Worm (Caenorhabditis elegans) whole organism, L4 larva: ENCODE measurements around the gene F45D3.2.

ENCODE experiments used
- R02D3.7 ChIP-seq: fragments of 150-350 bp; sonication (generic microtip); optimal IDR thresholded peaks from 3 replicates; lab custom pipeline; 2014; ENCODE audit warnings: missing biosample characterization, missing genetic modification characterization
- T20F7.1 ChIP-seq: fragments of 200-800 bp; sonication (Bioruptor generic); optimal IDR thresholded peaks from 2 replicates; lab custom pipeline; 2018; ENCODE audit warnings: mild to moderate bottlenecking, missing genetic modification characterization, missing compliant biosample characterization
- Y48G9A.11 ChIP-seq: fragments of 200-800 bp; sonication (Bioruptor generic); IDR thresholded peaks from 2 replicates; pipeline ENCODE4 v1.3.6; 2022; ENCODE audit warnings: missing genetic modification reagents, missing genetic modification characterization, missing compliant biosample characterization
- aha-1 ChIP-seq: fragments of 150-350 bp; peaks from one replicate; lab custom pipeline; 2014; ENCODE audit warnings: missing biosample characterization, missing genetic modification characterization
- ama-1 ChIP-seq: fragments of 150-350 bp; optimal IDR thresholded peaks from 2 replicates; lab custom pipeline; 2014; ENCODE audit warnings: inconsistent platforms, mixed read lengths
- ceh-82 ChIP-seq: sonication (generic microtip); optimal IDR thresholded peaks from 2 replicates; lab custom pipeline; 2017; ENCODE audit warnings: missing biosample characterization, missing genetic modification characterization
- ces-1 ChIP-seq: fragments of 150-350 bp; sonication (generic microtip); optimal IDR thresholded peaks from 4 replicates; lab custom pipeline; 2014; ENCODE audit warnings: missing biosample characterization, missing genetic modification reagents, missing genetic modification characterization
- cey-2 ChIP-seq: sonication (generic microtip); optimal IDR thresholded peaks from 3 replicates; lab custom pipeline; 2017; ENCODE audit warnings: missing genetic modification characterization, mild to moderate bottlenecking, missing compliant biosample characterization, antibody characterized with exemption, borderline replicate concordance; ENCODE audit not compliant: insufficient read depth
- dmd-6 ChIP-seq: fragments of 200-800 bp; sonication (Bioruptor generic); IDR thresholded peaks from 2 replicates; pipeline ENCODE4 v1.3.6; 2022; ENCODE audit warnings: missing genetic modification reagents, missing genetic modification characterization, missing compliant biosample characterization
- dmd-9 ChIP-seq: fragments of 200-800 bp; sonication (Bioruptor generic); IDR thresholded peaks from 2 replicates; pipeline ENCODE4 v1.3.6; 2022; ENCODE audit warnings: missing genetic modification reagents, missing genetic modification characterization, missing compliant biosample characterization
- dpl-1 ChIP-seq: fragments of 150-350 bp; optimal IDR thresholded peaks from 2 replicates; lab custom pipeline; 2014; ENCODE audit warnings: missing biosample characterization, missing genetic modification reagents, missing genetic modification characterization
- dve-1 ChIP-seq: sonication (generic microtip); optimal IDR thresholded peaks from 2 replicates; lab custom pipeline; 2017; ENCODE audit warnings: antibody characterized with exemption, mild to moderate bottlenecking, missing genetic modification characterization, missing compliant biosample characterization; ENCODE audit not compliant: insufficient read depth
- egl-27 ChIP-seq: sonication (generic microtip); optimal IDR thresholded peaks from 3 replicates; lab custom pipeline; 2017; ENCODE audit warnings: missing biosample characterization, missing genetic modification reagents, missing genetic modification characterization
- fos-1 ChIP-seq: fragments of 150-350 bp; optimal IDR thresholded peaks from 2 replicates; lab custom pipeline; 2014; ENCODE audit warnings: missing biosample characterization, missing genetic modification characterization
- hlh-11 ChIP-seq: fragments of 200-800 bp; sonication (Bioruptor generic); optimal IDR thresholded peaks from 2 replicates; lab custom pipeline; 2018; ENCODE audit warnings: mild to moderate bottlenecking, missing genetic modification characterization, missing compliant biosample characterization
- hlh-30 ChIP-seq: sonication (generic microtip); optimal IDR thresholded peaks from 2 replicates; lab custom pipeline; 2017; ENCODE audit warnings: antibody characterized with exemption, mild to moderate bottlenecking, missing genetic modification characterization, missing compliant biosample characterization; ENCODE audit not compliant: insufficient read depth
- lin-15B ChIP-seq: fragments of 150-350 bp; sonication (generic microtip); optimal IDR thresholded peaks from 3 replicates; lab custom pipeline; 2014; ENCODE audit warnings: missing biosample characterization, missing genetic modification characterization
- lsy-2 ChIP-seq, 2 experiments: fragments of 150-350 bp in 1 of 2; sonication (generic microtip) in 1 of 2; optimal IDR thresholded peaks; 2 replicates each; lab custom pipeline; 2014 to 2017; ENCODE audit warnings: missing biosample characterization in 2 of 2, missing genetic modification characterization in 2 of 2
- mdl-1 ChIP-seq, 2 experiments: fragments of 150-350 bp in 1 of 2; sonication (generic microtip) in 1 of 2; optimal IDR thresholded peaks; 2 replicates each; lab custom pipeline; 2014 to 2017; ENCODE audit warnings: missing biosample characterization in 2 of 2, missing genetic modification characterization in 2 of 2
- mep-1 ChIP-seq: fragments of 150-350 bp; sonication (generic microtip); optimal IDR thresholded peaks from 3 replicates; lab custom pipeline; 2014; ENCODE audit warnings: missing biosample characterization, missing genetic modification characterization
- mes-2 ChIP-seq: sonication (generic microtip); optimal IDR thresholded peaks from 2 replicates; lab custom pipeline; 2016; ENCODE audit warnings: missing genotype, mild to moderate bottlenecking, missing genetic modification characterization, missing compliant biosample characterization; ENCODE audit not compliant: poor library complexity, severe bottlenecking
- mxl-3 ChIP-seq: fragments of 200-800 bp; sonication (Bioruptor generic); optimal IDR thresholded peaks from 2 replicates; lab custom pipeline; 2018; ENCODE audit warnings: mild to moderate bottlenecking, missing genetic modification characterization, missing compliant biosample characterization
- nhr-25 ChIP-seq: sonication (generic microtip); optimal IDR thresholded peaks from 2 replicates; lab custom pipeline; 2017; ENCODE audit warnings: missing genetic modification characterization, mild to moderate bottlenecking, missing compliant biosample characterization, antibody characterized with exemption, moderate library complexity, borderline replicate concordance; ENCODE audit not compliant: insufficient read depth
- nhr-28 ChIP-seq: fragments of 150-350 bp; optimal IDR thresholded peaks from 2 replicates; lab custom pipeline; 2014; ENCODE audit warnings: missing biosample characterization, missing genetic modification characterization
- nhr-48 ChIP-seq: sonication (generic microtip); optimal IDR thresholded peaks from 2 replicates; lab custom pipeline; 2016; ENCODE audit warnings: mild to moderate bottlenecking, missing genetic modification characterization, missing compliant biosample characterization
- nhr-6 ChIP-seq: fragments of 150-350 bp; optimal IDR thresholded peaks from 2 replicates; lab custom pipeline; 2014; ENCODE audit warnings: missing biosample characterization, missing genetic modification characterization
- pqm-1 ChIP-seq: sonication (generic microtip); optimal IDR thresholded peaks from 2 replicates; lab custom pipeline; 2017; ENCODE audit warnings: missing biosample characterization, missing genetic modification characterization
- tag-97 ChIP-seq: fragments of 200-800 bp; sonication (Bioruptor generic); IDR thresholded peaks from 2 replicates; pipeline ENCODE4 v1.3.6; 2022; ENCODE audit warnings: missing genetic modification characterization, missing compliant biosample characterization
- unc-62 ChIP-seq, 3 experiments: fragments of 150-350 bp in 1 of 3; sonication (generic microtip); optimal IDR thresholded peaks in 2 of 3; peaks in 1 of 3; 1 replicate in 1 of 3; 2 replicates in 2 of 3; lab custom pipeline; 2014 to 2017; ENCODE audit warnings: missing biosample characterization in 3 of 3, missing genetic modification characterization in 3 of 3, missing genetic modification reagents in 3 of 3, missing genotype in 1 of 3
- zip-11 ChIP-seq: fragments of 200-800 bp; sonication (Bioruptor generic); IDR thresholded peaks from 2 replicates; pipeline ENCODE4 v1.3.6; 2022; ENCODE audit warnings: missing genetic modification characterization, missing compliant biosample characterization
- ztf-11 ChIP-seq: fragments of 150-350 bp; optimal IDR thresholded peaks from 2 replicates; lab custom pipeline; 2014; ENCODE audit warnings: missing biosample characterization, missing genetic modification characterization

Gene F45D3.2

ce11 chrV:12554172-12555031 lies 13.6 kb downstream of the F45D3.2 start:
- TF ChIP-seq egl-27 (tag; lab: Kevin White, UChicago) = no peak
- peak in 1 of 2 experiments; percentile 70 for TF ChIP-seq mdl-1 (tag; optimal IDR thresholded peaks at IDR 0.05; lab: Kevin White, UChicago)
- TF ChIP-seq unc-62 (GFP tag; optimal IDR thresholded peaks at IDR 0.05 in 1 of 2; lab: Kevin White, UChicago) = peak in 1 of 2 experiments; percentile 88
- TF ChIP-seq unc-62 (tag; optimal IDR thresholded peaks at IDR 0.05; lab: Kevin White, UChicago) = no peak
- peak; percentile 33 for TF ChIP-seq nhr-48 (tag; lab: Kevin White, UChicago)
- peak; percentile 69 for TF ChIP-seq ama-1 (lab: Kevin White, UChicago)
- TF ChIP-seq lin-15B = no peak
- peak; percentile 90 for TF ChIP-seq nhr-28 (tag; lab: Kevin White, UChicago)
- no peak for TF ChIP-seq cey-2 (tag; lab: Kevin White, UChicago)
- peak; percentile 12 for TF ChIP-seq dve-1
- peak; percentile 45 for TF ChIP-seq aha-1 (tag; lab: Kevin White, UChicago)
- TF ChIP-seq mxl-3 (GFP tag; lab: Kevin White, UChicago) = peak; percentile 4
- TF ChIP-seq hlh-30 = peak; percentile 37
- no peak for TF ChIP-seq nhr-25 (tag; lab: Kevin White, UChicago)
- TF ChIP-seq hlh-11 (tag; lab: Kevin White, UChicago) = peak; percentile 41
- peak; percentile 46 for TF ChIP-seq nhr-6 (tag; lab: Kevin White, UChicago)

- TF ChIP-seq T20F7.1 (GFP tag; lab: Kevin White, UChicago) = no peak
- TF ChIP-seq nhr-28 (tag; lab: Kevin White, UChicago) = peak; percentile 10
- TF ChIP-seq hlh-30 = peak; percentile 42
- no peak for TF ChIP-seq ces-1 (GFP tag; lab: Kevin White, UChicago)
- TF ChIP-seq ama-1 (lab: Kevin White, UChicago) = peak; percentile 50
- no peak for TF ChIP-seq ztf-11 (tag; lab: Kevin White, UChicago)
- TF ChIP-seq nhr-25 (tag; lab: Kevin White, UChicago) = peak; percentile 26
Measured at ce11 chrV:12555872-12556271, 15.0 kb downstream of the F45D3.2 start.

ce11 chrV:12556904-12557303 lies 16.1 kb downstream of the F45D3.2 start:
- TF ChIP-seq zip-11 = 0 out of 2 replicates have a peak, but pooled peaks have one; percentile 32
- TF ChIP-seq mxl-3 (GFP tag; lab: Kevin White, UChicago) = peak; percentile 56
- peak; percentile 30 for TF ChIP-seq nhr-28 (tag; lab: Kevin White, UChicago)
- peak; percentile 49 for TF ChIP-seq hlh-11 (tag; lab: Kevin White, UChicago)
- peak; percentile 66 for TF ChIP-seq aha-1 (tag; lab: Kevin White, UChicago)
- TF ChIP-seq dmd-9 = no peak
- peak; percentile 27 for TF ChIP-seq hlh-30
- TF ChIP-seq egl-27 (tag; lab: Kevin White, UChicago) = no peak
- peak in 1 of 2 experiments; percentile 52 for TF ChIP-seq mdl-1 (tag; optimal IDR thresholded peaks at IDR 0.05; lab: Kevin White, UChicago)
- TF ChIP-seq fos-1 (tag; lab: Kevin White, UChicago) = no peak

ce11 chrV:12560328-12560782 lies 19.5 kb downstream of the F45D3.2 start, which contains the start of gene sel-1:
sel-1 (plus strand) TSS chrV:12560732.
- TF ChIP-seq mes-2 (tag; lab: Kevin White, UChicago) (peak; percentile 48), tag-97 (no peak), dmd-6 (no peak), R02D3.7 (tag; lab: Kevin White, UChicago) (peak; percentile 26), aha-1 (tag; lab: Kevin White, UChicago) (peak; percentile 15), lsy-2 (tag; optimal IDR thresholded peaks at IDR 0.05; lab: Kevin White, UChicago) (peak in 1 of 2 experiments; percentile 21), nhr-6 (tag; lab: Kevin White, UChicago) (peak; percentile 30), pqm-1 (no peak), Y48G9A.11 (GFP tag; lab: Robert Waterston, UW) (peak; percentile 94), ceh-82 (tag; lab: Kevin White, UChicago) (no peak), dpl-1 (GFP tag; lab: Kevin White, UChicago) (peak; percentile 8), mep-1 (tag; lab: Kevin White, UChicago) (no peak), T20F7.1 (GFP tag; lab: Kevin White, UChicago) (peak; percentile 95)
